Worm (Caenorhabditis elegans) whole organism, early embryonic: ENCODE data around the gene T09F3.2.

Experiments
- B0310.2 ChIP-seq: sonication (generic microtip); optimal IDR thresholded peaks from 2 replicates; lab custom pipeline; 2016; ENCODE audit warnings: mild to moderate bottlenecking, missing genetic modification characterization, missing compliant biosample characterization
- F13C5.2 ChIP-seq: sonication (generic microtip); optimal IDR thresholded peaks from 2 replicates; lab custom pipeline; 2017; ENCODE audit warnings: mild to moderate bottlenecking, missing genetic modification characterization, inconsistent platforms, missing compliant biosample characterization
- aly-1 ChIP-seq: sonication (generic microtip); optimal IDR thresholded peaks from 2 replicates; lab custom pipeline; 2016; ENCODE audit warnings: missing genetic modification characterization, missing compliant biosample characterization
- ama-1 ChIP-seq: fragments of 150-350 bp; optimal IDR thresholded peaks from 2 replicates; lab custom pipeline; 2014
- ceh-13 ChIP-seq: fragments of 200-800 bp; sonication (Bioruptor generic); optimal IDR thresholded peaks from 2 replicates; lab custom pipeline; 2018; ENCODE audit warnings: mild to moderate bottlenecking, missing genetic modification characterization, missing compliant biosample characterization
- ceh-36 ChIP-seq: sonication (generic microtip); optimal IDR thresholded peaks from 2 replicates; lab custom pipeline; 2016; ENCODE audit warnings: missing genetic modification characterization, inconsistent platforms, missing compliant biosample characterization
- ets-7 ChIP-seq: sonication (generic microtip); optimal IDR thresholded peaks from 2 replicates; lab custom pipeline; 2016; ENCODE audit warnings: missing genotype, missing genetic modification characterization, missing compliant biosample characterization
- flt-1 ChIP-seq: fragments of 200-800 bp; sonication (Bioruptor generic); IDR thresholded peaks from 2 replicates; pipeline ENCODE4 v1.3.6; 2022; ENCODE audit warnings: missing genetic modification characterization, missing compliant biosample characterization
- hmbx-1 ChIP-seq: sonication (generic microtip); optimal IDR thresholded peaks from 2 replicates; lab custom pipeline; 2016; ENCODE audit warnings: mild to moderate bottlenecking, missing genetic modification characterization, missing compliant biosample characterization
- hmg-4 ChIP-seq: fragments of 200-800 bp; sonication (Bioruptor generic); optimal IDR thresholded peaks from 2 replicates; lab custom pipeline; 2018; ENCODE audit warnings: mild to moderate bottlenecking, missing genetic modification characterization, missing compliant biosample characterization
- hnd-1 ChIP-seq: sonication (generic microtip); optimal IDR thresholded peaks from 2 replicates; lab custom pipeline; 2016; ENCODE audit warnings: missing genetic modification characterization, missing compliant biosample characterization
- pes-1 ChIP-seq: fragments of 200-800 bp; sonication (Bioruptor generic); IDR thresholded peaks from 2 replicates; pipeline ENCODE4 v1.3.6; 2022; ENCODE audit warnings: missing genetic modification reagents, missing genetic modification characterization, missing compliant biosample characterization
- scrt-1 ChIP-seq: fragments of 200-800 bp; sonication (Bioruptor generic); IDR thresholded peaks from 2 replicates; pipeline ENCODE4 v1.3.6; 2022; ENCODE audit warnings: missing genetic modification characterization, missing compliant biosample characterization
- sea-1 ChIP-seq: fragments of 200-800 bp; sonication (Bioruptor generic); conservative IDR thresholded peaks from 2 replicates; pipeline ENCODE4 v1.3.6; 2022; ENCODE audit warnings: missing genetic modification characterization, missing compliant biosample characterization
- tbx-11 ChIP-seq: fragments of 200-800 bp; sonication (Bioruptor generic); IDR thresholded peaks from 2 replicates; pipeline ENCODE4 v1.3.6; 2022; ENCODE audit warnings: missing genetic modification characterization, missing compliant biosample characterization
- tbx-37 ChIP-seq: fragments of 200-800 bp; sonication (Bioruptor generic); conservative IDR thresholded peaks from 2 replicates; pipeline ENCODE4 v1.3.6; 2022; ENCODE audit warnings: missing genetic modification reagents, missing genetic modification characterization, missing compliant biosample characterization
- tra-4 ChIP-seq: sonication (generic microtip); optimal IDR thresholded peaks from 2 replicates; lab custom pipeline; 2017; ENCODE audit warnings: missing genetic modification characterization, missing compliant biosample characterization

T09F3.2 gene

DNA sequence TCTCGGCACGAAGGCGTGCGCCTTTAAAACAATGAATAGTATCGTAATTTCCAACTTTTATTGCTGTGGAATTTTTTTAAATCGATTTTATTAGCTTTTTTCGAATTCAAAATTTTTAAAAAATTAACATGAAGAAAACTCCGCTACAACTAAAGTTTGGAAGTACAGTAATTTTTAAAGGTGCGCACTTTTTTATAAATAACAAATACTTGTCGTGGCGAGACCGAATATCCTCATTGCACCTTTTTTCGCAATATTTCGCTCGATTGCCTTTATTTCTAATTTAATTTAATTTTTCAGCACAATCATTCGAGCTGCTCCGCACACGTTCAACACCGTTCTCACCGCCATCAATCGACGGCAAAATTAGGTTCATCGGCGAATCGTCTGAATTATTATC is at the start of gene T09F3.2, which contains the start of gene T09F3.7:
Gene T09F3.2, plus strand, starts transcription at position 301 of the 400 bp plus-strand sequence.
Gene T09F3.7, plus strand, starts transcription at position 315 of the 400 bp plus-strand sequence.
- TF ChIP-seq hnd-1 (tag; lab: Kevin White, UChicago) (no peak), hmbx-1 (tag; lab: Kevin White, UChicago) (no peak), ceh-36 (no peak), scrt-1 (no peak), F13C5.2 (tag; lab: Kevin White, UChicago) (no peak), flt-1 (no peak), aly-1 (no peak), tbx-37 (GFP tag; lab: Robert Waterston, UW) (no peak), tra-4 (no peak), tbx-11 (GFP tag; lab: Robert Waterston, UW) (no peak), pes-1 (GFP tag; lab: Robert Waterston, UW) (no peak), ceh-13 (GFP tag; lab: Kevin White, UChicago) (no peak), ets-7 (tag; lab: Kevin White, UChicago) (no peak), B0310.2 (tag; lab: Kevin White, UChicago) (no peak)

DNA sequence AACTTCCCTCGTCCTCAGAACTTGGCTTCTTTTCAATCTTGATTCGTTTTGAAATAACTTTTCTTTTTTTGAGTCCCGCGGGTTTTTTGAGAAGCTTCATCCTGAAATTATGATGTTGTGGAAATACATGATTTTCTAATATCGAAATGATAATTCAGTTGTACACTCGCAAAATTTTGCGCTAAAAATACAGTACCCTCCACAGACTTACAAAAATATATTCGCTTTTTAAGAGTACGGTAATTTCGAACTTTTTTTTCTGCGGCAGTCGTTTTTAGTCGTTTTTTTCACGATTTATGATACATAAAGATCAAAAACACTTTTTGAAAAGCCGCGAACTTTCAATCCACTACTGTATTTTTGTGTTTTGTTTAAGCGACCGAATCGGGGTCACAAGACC is 45.9 kb upstream of the T09F3.2 start, which contains the start of gene pro-2:
Gene pro-2, minus strand, starts transcription at position 101 of the 400 bp plus-strand sequence.
- TF ChIP-seq pes-1 (GFP tag; lab: Robert Waterston, UW) (no peak), hmbx-1 (tag; lab: Kevin White, UChicago) (no peak), sea-1 (GFP tag; lab: Robert Waterston, UW) (no peak), B0310.2 (tag; lab: Kevin White, UChicago) (no peak), hnd-1 (tag; lab: Kevin White, UChicago) (no peak), tbx-11 (GFP tag; lab: Robert Waterston, UW) (no peak)

DNA sequence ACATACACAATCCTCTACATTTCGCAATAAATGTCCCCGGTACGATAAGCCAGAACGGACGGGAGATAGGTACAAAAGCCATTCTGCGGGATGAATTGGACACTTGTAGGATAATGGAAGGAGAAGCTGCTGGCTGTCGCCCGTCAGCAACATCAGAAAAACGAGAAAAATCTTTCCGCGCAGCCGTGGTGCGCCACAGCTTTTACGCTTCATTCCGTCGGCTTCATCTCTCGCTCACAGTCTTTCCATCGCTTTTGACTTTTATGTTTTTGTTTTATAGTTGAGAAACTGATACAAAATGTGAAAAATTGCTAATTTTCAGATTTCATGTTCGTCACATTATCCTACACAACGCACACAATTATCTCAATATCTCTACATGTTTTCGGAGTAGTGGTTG is 44.9 kb upstream of the T09F3.2 start, which contains the start of gene C07E3.10:
Gene C07E3.10, plus strand, starts transcription at position 301 of the 400 bp plus-strand sequence.
- no peak for TF ChIP-seq tbx-11 (GFP tag; lab: Robert Waterston, UW)
- TF ChIP-seq flt-1: no peak
- TF ChIP-seq B0310.2 (tag; lab: Kevin White, UChicago): no peak
- TF ChIP-seq ama-1: no peak
- TF ChIP-seq tra-4: no peak
- TF ChIP-seq scrt-1: no peak
- no peak for TF ChIP-seq hmg-4 (GFP tag; lab: Kevin White, UChicago)
- no peak for TF ChIP-seq F13C5.2 (tag; lab: Kevin White, UChicago)

DNA sequence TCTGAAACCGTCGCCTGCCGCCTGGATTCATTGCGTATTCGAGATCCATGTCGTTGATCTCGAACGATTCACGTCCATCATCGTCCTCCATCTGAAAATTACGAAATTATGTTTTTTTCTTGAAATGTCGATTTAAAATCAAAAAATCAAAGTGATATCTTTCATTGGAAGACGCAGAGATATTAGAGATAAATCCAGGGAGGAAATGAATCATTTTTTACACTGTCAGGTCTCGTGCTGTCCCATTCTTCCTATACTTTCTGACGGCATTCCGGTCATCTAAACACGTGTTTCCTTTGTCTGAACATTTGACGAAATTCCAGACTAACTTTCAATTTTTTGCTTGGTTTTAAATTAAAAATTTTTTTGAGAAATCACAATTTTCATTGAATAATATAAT is 41.0 kb upstream of the T09F3.2 start, which contains the start of gene stip-1:
Gene stip-1, minus strand, starts transcription at position 98 of the 400 bp plus-strand sequence.
- TF ChIP-seq sea-1 (GFP tag; lab: Robert Waterston, UW): no peak
- no peak for TF ChIP-seq hmg-4 (GFP tag; lab: Kevin White, UChicago)
- no peak for TF ChIP-seq flt-1
- TF ChIP-seq B0310.2 (tag; lab: Kevin White, UChicago): no peak
- TF ChIP-seq tbx-37 (GFP tag; lab: Robert Waterston, UW): no peak
- TF ChIP-seq ceh-13 (GFP tag; lab: Kevin White, UChicago): no peak

DNA sequence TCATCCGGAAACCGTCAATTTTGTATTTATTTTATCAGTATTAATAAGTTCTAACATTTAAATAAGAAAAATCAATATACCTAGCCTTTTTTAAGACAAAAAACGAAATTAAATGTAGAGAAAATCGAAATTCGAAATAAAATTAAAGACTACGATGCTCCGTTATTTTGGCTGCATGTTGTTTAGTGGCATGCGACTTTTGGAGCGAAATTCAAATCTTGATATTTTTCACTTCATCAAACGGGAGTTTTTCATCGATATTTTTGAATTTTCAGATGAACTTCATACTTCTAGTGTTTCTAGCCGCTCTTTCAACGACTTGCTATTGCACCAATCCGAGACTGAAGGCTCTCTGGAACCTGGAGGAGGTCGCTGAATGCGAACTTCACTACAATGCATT is 40.5 kb upstream of the T09F3.2 start, which contains the start of gene C07E3.9:
Gene C07E3.9, plus strand, starts transcription at position 270 of the 400 bp plus-strand sequence.
- no peak for TF ChIP-seq tbx-11 (GFP tag; lab: Robert Waterston, UW)

DNA sequence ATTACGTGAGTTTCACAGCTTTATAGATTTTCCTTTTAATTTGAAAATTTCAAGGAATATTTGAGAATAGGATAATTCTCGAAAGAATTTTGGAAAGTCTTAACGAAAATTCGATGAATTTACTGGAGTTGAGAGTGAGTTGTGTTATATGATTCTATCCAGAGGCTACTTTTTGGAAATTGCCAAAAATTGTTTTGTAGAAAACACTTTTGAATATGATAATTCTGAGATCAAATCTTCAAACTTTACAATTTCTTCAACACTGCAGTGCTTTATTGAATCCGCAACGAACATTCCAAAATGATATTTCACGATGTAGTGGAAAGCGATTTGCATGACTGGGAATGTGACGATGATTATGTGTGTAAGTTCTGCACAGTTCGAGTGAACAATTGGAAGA is 39.0 kb upstream of the T09F3.2 start, which contains the start of gene C07E3.8:
Gene C07E3.8, plus strand, starts transcription at position 301 of the 400 bp plus-strand sequence.
- TF ChIP-seq aly-1 (no peak), ceh-36 (no peak), ets-7 (tag; lab: Kevin White, UChicago) (no peak), B0310.2 (tag; lab: Kevin White, UChicago) (no peak), hmbx-1 (tag; lab: Kevin White, UChicago) (no peak), ceh-13 (GFP tag; lab: Kevin White, UChicago) (no peak)

DNA sequence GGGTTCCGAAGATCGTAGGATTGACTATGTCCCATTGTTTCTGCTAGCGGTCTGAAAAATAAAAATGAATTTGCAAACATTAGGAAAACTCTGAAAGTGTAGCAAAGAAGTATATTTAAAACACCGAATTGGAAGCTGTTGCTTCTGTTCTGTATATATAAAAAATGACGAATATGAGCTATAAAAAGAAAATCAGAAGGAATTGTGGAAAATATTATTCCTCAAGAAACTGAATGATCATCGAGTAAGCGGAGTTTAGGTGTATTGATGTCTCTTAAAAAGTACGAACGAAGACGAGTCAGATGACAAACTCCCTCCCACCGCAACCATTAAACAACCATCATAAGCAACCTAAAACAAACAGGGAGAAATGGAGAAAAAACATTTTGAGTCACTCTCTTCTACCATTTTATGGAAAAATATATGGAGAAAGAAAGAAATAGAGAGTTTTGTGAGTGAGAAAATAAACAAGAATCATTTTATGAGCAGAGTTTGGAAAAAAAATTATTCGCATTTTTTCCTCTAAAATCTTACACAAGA is 33.4 kb upstream of the T09F3.2 start, which contains the start of gene C07E3.3:
Gene C07E3.3, minus strand, starts transcription at position 51 of the 540 bp plus-strand sequence.
- TF ChIP-seq pes-1 (GFP tag; lab: Robert Waterston, UW): no peak
- no peak for TF ChIP-seq ceh-36
- no peak for TF ChIP-seq tbx-37 (GFP tag; lab: Robert Waterston, UW)
- TF ChIP-seq hmbx-1 (tag; lab: Kevin White, UChicago): no peak
- no peak for TF ChIP-seq hnd-1 (tag; lab: Kevin White, UChicago)
- TF ChIP-seq ceh-13 (GFP tag; lab: Kevin White, UChicago): no peak
- no peak for TF ChIP-seq tbx-11 (GFP tag; lab: Robert Waterston, UW)
- no peak for TF ChIP-seq ama-1
- TF ChIP-seq tra-4: no peak
- no peak for TF ChIP-seq flt-1
- TF ChIP-seq hmg-4 (GFP tag; lab: Kevin White, UChicago): no peak
- no peak for TF ChIP-seq scrt-1
- TF ChIP-seq B0310.2 (tag; lab: Kevin White, UChicago): no peak

DNA sequence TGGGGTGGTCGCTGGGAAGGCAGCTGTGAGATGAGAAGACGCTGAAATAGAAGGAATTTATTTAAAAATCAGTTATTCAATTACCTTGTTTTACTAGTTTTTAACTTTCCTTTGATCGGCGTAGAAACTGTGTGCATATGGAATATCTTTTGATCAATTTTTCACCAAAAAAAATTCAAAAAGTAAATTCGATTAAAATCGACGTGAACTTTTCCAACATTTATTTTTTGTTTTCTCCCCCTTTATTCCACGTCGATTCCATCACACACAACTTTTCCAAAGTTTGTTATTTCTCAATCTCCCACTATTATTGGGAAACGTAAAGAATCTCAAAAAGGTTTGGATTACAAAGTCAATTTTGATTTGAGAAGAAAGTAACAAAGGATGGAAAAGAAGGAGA is 30.5 kb upstream of the T09F3.2 start, which contains the start of gene C07E3.4:
Gene C07E3.4, plus strand, starts transcription at position 301 of the 400 bp plus-strand sequence.
- TF ChIP-seq aly-1 (no peak), hnd-1 (tag; lab: Kevin White, UChicago) (no peak)
